Fruit fly (Drosophila melanogaster) whole organism, embryonic: ENCODE measurements around the gene CG32243.
A peak's percentile ranks its signal among the peaks of the same experiment; 100 is the strongest.

Experiments
- Atf6 ChIP-seq: fragments of 200-800 bp; sonication (Bioruptor generic); IDR thresholded peaks from 2 replicates; pipeline ENCODE4 v1.3.6; 2022; ENCODE audit warnings: missing biosample characterization, missing genetic modification characterization
- CG14710 ChIP-seq: fragments of 200-800 bp; sonication (Bioruptor generic); optimal IDR thresholded peaks from 3 replicates; lab custom pipeline; 2019; ENCODE audit warnings: missing biosample characterization, mild to moderate bottlenecking, missing genetic modification characterization, moderate library complexity
- CG15601 ChIP-seq: fragments of 200-800 bp; sonication (Bioruptor generic); optimal IDR thresholded peaks from 3 replicates; lab custom pipeline; 2019; ENCODE audit warnings: missing biosample characterization, mild to moderate bottlenecking, missing genetic modification characterization, moderate library complexity
- CG1603 ChIP-seq: fragments of 200-800 bp; sonication (Bioruptor generic); optimal IDR thresholded peaks from 2 replicates; lab custom pipeline; 2019; ENCODE audit warnings: missing biosample characterization, mild to moderate bottlenecking, missing genetic modification characterization, moderate library complexity
- CG17361 ChIP-seq: fragments of 200-800 bp; sonication (Bioruptor generic); IDR thresholded peaks from 3 replicates; pipeline ENCODE4 v1.3.6; 2022; ENCODE audit warnings: missing biosample characterization, missing genetic modification characterization
- CG17912 ChIP-seq: fragments of 200-800 bp; sonication (Bioruptor generic); optimal IDR thresholded peaks from 2 replicates; lab custom pipeline; 2018; ENCODE audit warnings: missing biosample characterization, mild to moderate bottlenecking, missing genetic modification characterization
- CG1832 ChIP-seq: fragments of 200-800 bp; sonication (Bioruptor generic); optimal IDR thresholded peaks from 2 replicates; lab custom pipeline; 2017; ENCODE audit warnings: missing biosample characterization, mild to moderate bottlenecking, missing genetic modification characterization, inconsistent platforms
- CG2120 ChIP-seq: fragments of 200-800 bp; sonication (Bioruptor generic); optimal IDR thresholded peaks from 3 replicates; lab custom pipeline; 2016; ENCODE audit warnings: missing biosample characterization, missing genetic modification characterization
- CG2199 ChIP-seq: fragments of 200-800 bp; sonication (Bioruptor generic); IDR thresholded peaks from 3 replicates; pipeline ENCODE4 v1.3.6; 2022; ENCODE audit warnings: missing biosample characterization, missing genetic modification characterization
- CG2889 ChIP-seq: fragments of 200-800 bp; sonication (Bioruptor generic); IDR thresholded peaks from 3 replicates; pipeline ENCODE4 v1.3.6; 2022; ENCODE audit warnings: missing biosample characterization, missing genetic modification characterization
- CG31365 ChIP-seq: fragments of 200-800 bp; sonication (Bioruptor generic); optimal IDR thresholded peaks from 2 replicates; lab custom pipeline; 2018; ENCODE audit warnings: missing biosample characterization, mild to moderate bottlenecking, missing genetic modification characterization
- CG3726 ChIP-seq: fragments of 200-800 bp; sonication (Bioruptor generic); IDR thresholded peaks from 3 replicates; pipeline ENCODE4, ENCODE4 v1.3.6; 2022; ENCODE audit warnings: missing biosample characterization, missing genetic modification characterization
- CG3847 ChIP-seq: fragments of 200-800 bp; sonication (Bioruptor generic); IDR thresholded peaks from 2 replicates; pipeline ENCODE4 v1.3.6; 2022; ENCODE audit warnings: missing biosample characterization, missing genetic modification characterization
- CG5180 ChIP-seq: fragments of 200-800 bp; sonication (Bioruptor generic); optimal IDR thresholded peaks from 3 replicates; lab custom pipeline; 2017; ENCODE audit warnings: missing biosample characterization, missing genetic modification characterization, mild to moderate bottlenecking, moderate library complexity, missing genetic modification reagents
- CG7839 ChIP-seq: fragments of 200-800 bp; sonication (Bioruptor generic); optimal IDR thresholded peaks from 3 replicates; lab custom pipeline; 2018; ENCODE audit warnings: missing biosample characterization, mild to moderate bottlenecking, missing genetic modification characterization, moderate library complexity
- CG8944 ChIP-seq: fragments of 200-800 bp; sonication (Bioruptor generic); optimal IDR thresholded peaks from 3 replicates; lab custom pipeline; 2016; ENCODE audit warnings: missing biosample characterization, missing genetic modification characterization
- CG9437 ChIP-seq: fragments of 200-800 bp; sonication (Bioruptor generic); optimal IDR thresholded peaks from 2 replicates; lab custom pipeline; 2018; ENCODE audit warnings: missing biosample characterization, mild to moderate bottlenecking, missing genetic modification characterization
- CHES-1-like ChIP-seq: fragments of 200-800 bp; sonication (Bioruptor generic); optimal IDR thresholded peaks from 2 replicates; lab custom pipeline; 2016; ENCODE audit warnings: missing biosample characterization, missing genetic modification characterization
- Chrac-16 ChIP-seq: fragments of 200-800 bp; sonication (Bioruptor generic); optimal IDR thresholded peaks from 3 replicates; lab custom pipeline; 2016; ENCODE audit warnings: missing biosample characterization, missing genetic modification characterization
- CoRest ChIP-seq: fragments of 200-800 bp; sonication (Bioruptor generic); optimal IDR thresholded peaks from 3 replicates; lab custom pipeline; 2018; ENCODE audit warnings: missing biosample characterization, mild to moderate bottlenecking, missing genetic modification characterization, moderate library complexity
- Elba2 ChIP-seq: fragments of 200-800 bp; sonication (Bioruptor generic); optimal IDR thresholded peaks from 3 replicates; lab custom pipeline; 2016; ENCODE audit warnings: missing biosample characterization, missing genetic modification characterization
- Ets97D ChIP-seq: fragments of 200-800 bp; sonication (Bioruptor generic); optimal IDR thresholded peaks from 3 replicates; lab custom pipeline; 2016; ENCODE audit warnings: missing biosample characterization, missing genetic modification characterization
- GATAe ChIP-seq: fragments of 200-800 bp; sonication (Bioruptor generic); conservative IDR thresholded peaks from 2 replicates; pipeline ENCODE4 v1.3.6; 2022; ENCODE audit warnings: missing biosample characterization, missing genetic modification characterization
- Gsc ChIP-seq: fragments of 200-800 bp; sonication (Bioruptor generic); IDR thresholded peaks from 2 replicates; pipeline ENCODE4 v1.3.6; 2022; ENCODE audit warnings: missing biosample characterization, missing genetic modification characterization
- HmgZ ChIP-seq: fragments of 200-800 bp; sonication (Bioruptor generic); optimal IDR thresholded peaks from 2 replicates; lab custom pipeline; 2018; ENCODE audit warnings: missing biosample characterization, mild to moderate bottlenecking, missing genetic modification characterization
- Hmx ChIP-seq: fragments of 200-800 bp; sonication (Bioruptor generic); optimal IDR thresholded peaks from 2 replicates; lab custom pipeline; 2016; ENCODE audit warnings: missing biosample characterization, missing genetic modification characterization
- Hr51 ChIP-seq, 2 experiments: fragments of 200-800 bp; sonication (Bioruptor generic); optimal IDR thresholded peaks; 2 replicates in 1 of 2; 3 replicates in 1 of 2; lab custom pipeline; 2016 to 2018; ENCODE audit warnings: missing biosample characterization in 2 of 2, missing genetic modification characterization in 2 of 2, mild to moderate bottlenecking in 1 of 2, moderate library complexity in 1 of 2
- Myb ChIP-seq: fragments of 200-800 bp; sonication (Bioruptor generic); optimal IDR thresholded peaks from 2 replicates; lab custom pipeline; 2016; ENCODE audit warnings: missing biosample characterization, missing genetic modification characterization
- NK7.1 ChIP-seq: fragments of 200-800 bp; sonication (Bioruptor generic); optimal IDR thresholded peaks from 3 replicates; lab custom pipeline; 2016; ENCODE audit warnings: missing biosample characterization, missing genetic modification characterization
- Opbp ChIP-seq: fragments of 200-800 bp; sonication (Bioruptor generic); IDR thresholded peaks from 3 replicates; pipeline ENCODE4 v1.3.6; 2022; ENCODE audit warnings: missing biosample characterization, missing genetic modification characterization; ENCODE audit not compliant: partially characterized antibody
- Ptx1 ChIP-seq: fragments of 200-800 bp; sonication (Bioruptor generic); IDR thresholded peaks from 2 replicates; pipeline ENCODE4 v1.3.6; 2022; ENCODE audit warnings: missing biosample characterization, missing genetic modification characterization
- Sin3A ChIP-seq: fragments of >200 bp; optimal IDR thresholded peaks from 2 replicates; lab custom pipeline; 2018
- Sox102F ChIP-seq: fragments of 200-800 bp; sonication (Bioruptor generic); optimal IDR thresholded peaks from 2 replicates; lab custom pipeline; 2018; ENCODE audit warnings: missing biosample characterization, mild to moderate bottlenecking, missing genetic modification characterization, moderate library complexity
- Ssrp ChIP-seq: fragments of 200-800 bp; sonication (Bioruptor generic); optimal IDR thresholded peaks from 2 replicates; lab custom pipeline; 2018; ENCODE audit warnings: missing biosample characterization, mild to moderate bottlenecking, missing genetic modification characterization, moderate library complexity
- al ChIP-seq: fragments of 200-800 bp; sonication (Bioruptor generic); IDR thresholded peaks from 2 replicates; pipeline ENCODE4 v1.3.6; 2022; ENCODE audit warnings: missing biosample characterization, missing genetic modification characterization
- amos ChIP-seq: fragments of 200-800 bp; sonication (Bioruptor generic); IDR thresholded peaks from 2 replicates; pipeline ENCODE4 v1.3.6; 2022; ENCODE audit warnings: missing biosample characterization, missing genetic modification characterization; ENCODE audit not compliant: partially characterized antibody
- cad ChIP-seq: fragments of >200 bp; optimal IDR thresholded peaks from 2 replicates; lab custom pipeline; 2017; ENCODE audit warnings: missing biosample characterization, missing genetic modification characterization
- chif ChIP-seq, 2 experiments: fragments of 200-800 bp; sonication (Bioruptor generic); optimal IDR thresholded peaks; 3 replicates each; lab custom pipeline; 2016; ENCODE audit warnings: missing biosample characterization in 2 of 2, missing genetic modification characterization in 2 of 2
- chinmo ChIP-seq: fragments of 200-800 bp; sonication (Bioruptor generic); IDR thresholded peaks from 4 replicates; pipeline ENCODE4 v1.3.6; 2022; ENCODE audit warnings: missing biosample characterization, missing genetic modification characterization; ENCODE audit not compliant: partially characterized antibody
- cwo ChIP-seq: fragments of 200-800 bp; sonication (Bioruptor generic); optimal IDR thresholded peaks from 3 replicates; lab custom pipeline; 2017; ENCODE audit warnings: missing biosample characterization, missing genetic modification characterization, mild to moderate bottlenecking, moderate library complexity, missing genetic modification reagents
- dm ChIP-seq: fragments of 200-800 bp; sonication (Bioruptor generic); optimal IDR thresholded peaks from 3 replicates; lab custom pipeline; 2016; ENCODE audit warnings: missing biosample characterization, missing genetic modification characterization
- ewg ChIP-seq: fragments of 200-800 bp; sonication (Bioruptor generic); optimal IDR thresholded peaks from 3 replicates; lab custom pipeline; 2017; ENCODE audit warnings: mild to moderate bottlenecking, missing biosample characterization, missing genetic modification reagents, missing genetic modification characterization
- grau ChIP-seq: fragments of 200-800 bp; optimal IDR thresholded peaks from 3 replicates; lab custom pipeline; 2019; ENCODE audit warnings: missing biosample characterization, mild to moderate bottlenecking, missing genetic modification characterization, moderate library complexity
- h ChIP-seq: fragments of >200 bp; optimal IDR thresholded peaks from 2 replicates; lab custom pipeline; 2017
- mam ChIP-seq: fragments of 200-800 bp; sonication (Bioruptor generic); optimal IDR thresholded peaks from 3 replicates; lab custom pipeline; 2016; ENCODE audit warnings: missing biosample characterization, missing genetic modification characterization
- sens ChIP-seq: fragments of 200-800 bp; sonication (Bioruptor generic); peaks from one replicate; lab custom pipeline; 2016; ENCODE audit warnings: missing biosample characterization, missing genetic modification characterization
- sens-2 ChIP-seq: fragments of 200-800 bp; sonication (Bioruptor generic); IDR thresholded peaks from 2 replicates; pipeline ENCODE4 v1.3.6; 2022; ENCODE audit warnings: missing biosample characterization, missing genetic modification characterization
- sisA ChIP-seq: fragments of 200-800 bp; sonication (Bioruptor generic); IDR thresholded peaks from 2 replicates; pipeline ENCODE4 v1.3.6; 2022; ENCODE audit warnings: missing biosample characterization, missing genetic modification characterization
- sob ChIP-seq: fragments of 200-800 bp; sonication (Bioruptor generic); IDR thresholded peaks from 2 replicates; pipeline ENCODE4 v1.3.6; 2022; ENCODE audit warnings: missing biosample characterization, missing genetic modification characterization
- ttk ChIP-seq: fragments of 200-800 bp; sonication (Bioruptor generic); IDR thresholded peaks from 2 replicates; pipeline ENCODE4 v2.1.2; 2022; ENCODE audit warnings: missing biosample characterization, missing genetic modification characterization
- zen ChIP-seq: fragments of 200-800 bp; sonication (Bioruptor generic); optimal IDR thresholded peaks from 3 replicates; lab custom pipeline; 2018; ENCODE audit warnings: missing biosample characterization, mild to moderate bottlenecking, missing genetic modification characterization, moderate library complexity

CG32243 gene

dm6 chr3L:4553395-4553794, 12.4 kb upstream of the CG32243 start (continued):
- peak; percentile 52 for TF ChIP-seq CG1832
- TF ChIP-seq sens-2 (GFP tag; lab: Robert Waterston, UW), result no peak
- TF ChIP-seq dm (GFP tag; lab: Kevin White, UChicago), result peak; percentile 7
- no peak for TF ChIP-seq NK7.1 (GFP tag; lab: Kevin White, UChicago)
- peak; percentile 34 for TF ChIP-seq CG14710 (tag; lab: Kevin White, UChicago)
- peak; percentile 39; the same call in 1 of the 2 replicates for TF ChIP-seq Ptx1 (GFP tag; lab: Robert Waterston, UW)
- peak; percentile 4; the same call in 1 of the 2 replicates for TF ChIP-seq sisA (GFP tag; lab: Robert Waterston, UW)
- TF ChIP-seq sens (GFP tag; lab: Kevin White, UChicago), result peak; percentile 66
- TF ChIP-seq CG3847 (GFP tag; lab: Robert Waterston, UW), result peak; percentile 40
- peak in 1 of 2 experiments; percentile 30 for TF ChIP-seq chif (GFP tag; optimal IDR thresholded peaks at IDR 0.05; lab: Kevin White, UChicago)
- TF ChIP-seq HmgZ, result peak; percentile 66
- TF ChIP-seq CG7839 (tag; lab: Kevin White, UChicago), result peak; percentile 15
- TF ChIP-seq CG2199 (GFP tag; lab: Robert Waterston, UW), result peak; percentile 90; the same call in 2 of the 3 replicates
- TF ChIP-seq amos (GFP tag; lab: Robert Waterston, UW), result 0 out of 2 replicates have a peak, but pooled peaks have one; percentile 10
- TF ChIP-seq Myb (GFP tag; lab: Kevin White, UChicago), result peak; percentile 94
- TF ChIP-seq cad (GFP tag; lab: Kevin White, UChicago), result no peak
- peak; percentile 94 for TF ChIP-seq GATAe
- peak; percentile 79 for TF ChIP-seq CoRest (tag; lab: Kevin White, UChicago)
- TF ChIP-seq CG2120 (GFP tag; lab: Kevin White, UChicago), result peak; percentile 8
- no peak for TF ChIP-seq Sox102F
- peak; percentile 18 for TF ChIP-seq CG15601 (tag; lab: Kevin White, UChicago)
- TF ChIP-seq Hmx (GFP tag; lab: Kevin White, UChicago), result no peak
- TF ChIP-seq grau (tag; lab: Kevin White, UChicago), result peak; percentile 26
- no peak for TF ChIP-seq h (lab: Kevin White, UChicago)
- no peak for TF ChIP-seq CG2889 (GFP tag; lab: Robert Waterston, UW)
- TF ChIP-seq Gsc (GFP tag; lab: Robert Waterston, UW), result no peak
- no peak for TF ChIP-seq Hr51 (GFP tag; optimal IDR thresholded peaks at IDR 0.05; lab: Kevin White, UChicago)
- peak; percentile 34; the same call in 1 of the 3 replicates for TF ChIP-seq CG17361 (GFP tag; lab: Robert Waterston, UW)
- TF ChIP-seq Ets97D (GFP tag; lab: Kevin White, UChicago), result peak; percentile 69
- no peak for TF ChIP-seq CG3726 (GFP tag; lab: Robert Waterston, UW)
- TF ChIP-seq CG17912 (GFP tag; lab: Kevin White, UChicago), result no peak
- TF ChIP-seq CG5180 (GFP tag; lab: Kevin White, UChicago), result no peak
- no peak for TF ChIP-seq cwo (GFP tag; lab: Kevin White, UChicago)
- TF ChIP-seq CHES-1-like, result peak; percentile 14
- peak; percentile 32; the same call in 1 of the 2 replicates for TF ChIP-seq sob
- peak; percentile 21 for TF ChIP-seq Ssrp (tag; lab: Kevin White, UChicago)
- TF ChIP-seq chinmo (GFP tag; lab: Robert Waterston, UW), result 0 out of 4 replicates have a peak, but pooled peaks have one; percentile 43
- TF ChIP-seq ewg (GFP tag; lab: Kevin White, UChicago), result peak; percentile 20
- TF ChIP-seq CG9437, result no peak
- peak; percentile 44 for TF ChIP-seq CG1603 (tag; lab: Kevin White, UChicago)
- peak; percentile 11 for TF ChIP-seq Elba2 (GFP tag; lab: Kevin White, UChicago)
- no peak for TF ChIP-seq Atf6 (GFP tag; lab: Robert Waterston, UW)
- TF ChIP-seq Chrac-16 (GFP tag; lab: Kevin White, UChicago), result peak; percentile 4
- no peak for TF ChIP-seq Sin3A
- no peak for TF ChIP-seq ttk (GFP tag; lab: Robert Waterston, UW)
- peak; percentile 26 for TF ChIP-seq mam
- TF ChIP-seq Opbp (GFP tag; lab: Robert Waterston, UW), result peak; percentile 59; the same call in 1 of the 3 replicates
- peak; percentile 99 for TF ChIP-seq CG31365 (tag; lab: Kevin White, UChicago)
- TF ChIP-seq al (GFP tag; lab: Robert Waterston, UW), result no peak
- peak; percentile 15 for TF ChIP-seq CG8944
- peak; percentile 73 for TF ChIP-seq zen (tag; lab: Kevin White, UChicago)
